Fruit fly (Drosophila melanogaster) whole organism, embryonic: Measurements from ENCODE around the gene MED18.

Experiments
- Antp ChIP-seq: fragments of 200-800 bp; sonication (Bioruptor generic); optimal IDR thresholded peaks from 3 replicates; lab custom pipeline; 2016; ENCODE audit warnings: missing biosample characterization, missing genetic modification characterization
- Bteb2 ChIP-seq: fragments of 200-800 bp; sonication (Bioruptor generic); optimal IDR thresholded peaks from 2 replicates; lab custom pipeline; 2016; ENCODE audit warnings: missing biosample characterization, missing genetic modification characterization
- CG10274 ChIP-seq: fragments of 200-800 bp; sonication (Bioruptor generic); optimal IDR thresholded peaks from 3 replicates; lab custom pipeline; 2017; ENCODE audit warnings: missing biosample characterization, mild to moderate bottlenecking, missing genetic modification characterization
- CG12391 ChIP-seq: fragments of 200-800 bp; sonication (Bioruptor generic); optimal IDR thresholded peaks from 3 replicates; lab custom pipeline; 2018; ENCODE audit warnings: missing biosample characterization, mild to moderate bottlenecking, missing genetic modification characterization, moderate library complexity
- CG13287 ChIP-seq: fragments of 200-800 bp; sonication (Bioruptor generic); IDR thresholded peaks from 2 replicates; pipeline ENCODE4 v1.3.6; 2022; ENCODE audit warnings: missing biosample characterization, missing genetic modification characterization; ENCODE audit not compliant: partially characterized antibody
- CG13296 ChIP-seq: fragments of 200-800 bp; sonication (Bioruptor generic); optimal IDR thresholded peaks from 3 replicates; lab custom pipeline; 2018; ENCODE audit warnings: missing biosample characterization, mild to moderate bottlenecking, missing genetic modification characterization
- CG15011 ChIP-seq: fragments of 200-800 bp; sonication (Bioruptor generic); optimal IDR thresholded peaks from 3 replicates; lab custom pipeline; 2018; ENCODE audit warnings: missing biosample characterization, mild to moderate bottlenecking, missing genetic modification characterization
- CG17186 ChIP-seq: fragments of 200-800 bp; sonication (Bioruptor generic); optimal IDR thresholded peaks from 3 replicates; lab custom pipeline; 2017; ENCODE audit warnings: missing biosample characterization, missing genetic modification reagents, missing genetic modification characterization
- CG17361 ChIP-seq: fragments of 200-800 bp; sonication (Bioruptor generic); IDR thresholded peaks from 3 replicates; pipeline ENCODE4 v1.3.6; 2022; ENCODE audit warnings: missing biosample characterization, missing genetic modification characterization
- CG17568 ChIP-seq: fragments of 200-800 bp; sonication (Bioruptor generic); optimal IDR thresholded peaks from 2 replicates; lab custom pipeline; 2018; ENCODE audit warnings: missing biosample characterization, mild to moderate bottlenecking, missing genetic modification characterization, moderate library complexity
- CG17612 ChIP-seq: fragments of 200-800 bp; sonication (Bioruptor generic); IDR thresholded peaks from 2 replicates; pipeline ENCODE4 v1.3.6; 2022; ENCODE audit warnings: missing biosample characterization, missing genetic modification characterization
- CG2120 ChIP-seq: fragments of 200-800 bp; sonication (Bioruptor generic); optimal IDR thresholded peaks from 3 replicates; lab custom pipeline; 2016; ENCODE audit warnings: missing biosample characterization, missing genetic modification characterization
- CG2678 ChIP-seq: fragments of 200-800 bp; sonication (Bioruptor generic); optimal IDR thresholded peaks from 3 replicates; lab custom pipeline; 2019; ENCODE audit warnings: missing biosample characterization, mild to moderate bottlenecking, missing genetic modification characterization, moderate library complexity
- CG2875 ChIP-seq: fragments of 200-800 bp; sonication (Bioruptor generic); optimal IDR thresholded peaks from 2 replicates; lab custom pipeline; 2017; ENCODE audit warnings: missing biosample characterization, mild to moderate bottlenecking, missing genetic modification characterization, missing genetic modification reagents
- CG2889 ChIP-seq: fragments of 200-800 bp; sonication (Bioruptor generic); IDR thresholded peaks from 3 replicates; pipeline ENCODE4 v1.3.6; 2022; ENCODE audit warnings: missing biosample characterization, missing genetic modification characterization
- CG33557 ChIP-seq: fragments of 200-800 bp; sonication (Bioruptor generic); optimal IDR thresholded peaks from 2 replicates; lab custom pipeline; 2019; ENCODE audit warnings: missing biosample characterization, mild to moderate bottlenecking, missing genetic modification characterization, moderate library complexity
- CG4617 ChIP-seq: fragments of 200-800 bp; sonication (Bioruptor generic); optimal IDR thresholded peaks from 3 replicates; lab custom pipeline; 2016; ENCODE audit warnings: missing biosample characterization, missing genetic modification characterization, borderline replicate concordance
- CG5953 ChIP-seq: fragments of 200-800 bp; sonication (Bioruptor generic); IDR thresholded peaks from 2 replicates; pipeline ENCODE4 v1.3.6; 2022; ENCODE audit warnings: missing biosample characterization, missing genetic modification characterization
- CG6254 ChIP-seq: fragments of 200-800 bp; sonication (Bioruptor generic); optimal IDR thresholded peaks from 3 replicates; lab custom pipeline; 2017; ENCODE audit warnings: mild to moderate bottlenecking, missing biosample characterization, missing genetic modification reagents, missing genetic modification characterization
- CG6689 ChIP-seq: fragments of 200-800 bp; sonication (Bioruptor generic); IDR thresholded peaks from 2 replicates; pipeline ENCODE4 v1.3.6; 2022; ENCODE audit warnings: missing biosample characterization, missing genetic modification characterization
- CG7839 ChIP-seq: fragments of 200-800 bp; sonication (Bioruptor generic); optimal IDR thresholded peaks from 3 replicates; lab custom pipeline; 2018; ENCODE audit warnings: missing biosample characterization, mild to moderate bottlenecking, missing genetic modification characterization, moderate library complexity
- CG8290 ChIP-seq, 3 experiments: fragments of 200-800 bp; sonication (Bioruptor generic); optimal IDR thresholded peaks; 2 replicates each; lab custom pipeline; 2016 to 2019; ENCODE audit warnings: missing biosample characterization in 3 of 3, missing genetic modification characterization in 3 of 3, mild to moderate bottlenecking in 2 of 3, moderate library complexity in 1 of 3
- CG9609 ChIP-seq: fragments of 200-800 bp; sonication (Bioruptor generic); optimal IDR thresholded peaks from 3 replicates; lab custom pipeline; 2016; ENCODE audit warnings: missing biosample characterization, missing genetic modification characterization
- Hand ChIP-seq: fragments of 200-800 bp; sonication (Bioruptor generic); optimal IDR thresholded peaks from 2 replicates; lab custom pipeline; 2017; ENCODE audit warnings: mild to moderate bottlenecking, missing biosample characterization, missing genetic modification reagents, missing genetic modification characterization
- Hmx ChIP-seq: fragments of 200-800 bp; sonication (Bioruptor generic); optimal IDR thresholded peaks from 2 replicates; lab custom pipeline; 2016; ENCODE audit warnings: missing biosample characterization, missing genetic modification characterization
- Hr51 ChIP-seq, 2 experiments: fragments of 200-800 bp; sonication (Bioruptor generic); optimal IDR thresholded peaks; 2 replicates in 1 of 2; 3 replicates in 1 of 2; lab custom pipeline; 2016 to 2018; ENCODE audit warnings: missing biosample characterization in 2 of 2, missing genetic modification characterization in 2 of 2, mild to moderate bottlenecking in 1 of 2, moderate library complexity in 1 of 2
- Nf-YC ChIP-seq: fragments of 200-800 bp; optimal IDR thresholded peaks from 3 replicates; lab custom pipeline; 2019; ENCODE audit warnings: missing biosample characterization, mild to moderate bottlenecking, missing genetic modification characterization, moderate library complexity
- Ptx1 ChIP-seq: fragments of 200-800 bp; sonication (Bioruptor generic); IDR thresholded peaks from 2 replicates; pipeline ENCODE4 v1.3.6; 2022; ENCODE audit warnings: missing biosample characterization, missing genetic modification characterization
- Ravus ChIP-seq: fragments of 200-800 bp; sonication (Bioruptor generic); IDR thresholded peaks from 2 replicates; pipeline ENCODE4 v1.3.6; 2022; ENCODE audit warnings: missing biosample characterization, missing genetic modification characterization
- Vsx1 ChIP-seq: fragments of 200-800 bp; sonication (Bioruptor generic); optimal IDR thresholded peaks from 2 replicates; lab custom pipeline; 2017; ENCODE audit warnings: missing biosample characterization, mild to moderate bottlenecking, missing genetic modification characterization, missing genetic modification reagents
- bsh ChIP-seq, 2 experiments: fragments of 200-800 bp; sonication (Bioruptor generic); optimal IDR thresholded peaks; 2 replicates each; lab custom pipeline; 2017 to 2018; ENCODE audit warnings: mild to moderate bottlenecking in 2 of 2, missing biosample characterization in 2 of 2, missing genetic modification characterization in 2 of 2, moderate library complexity in 1 of 2
- chm ChIP-seq: fragments of 200-800 bp; sonication (Bioruptor generic); IDR thresholded peaks from 2 replicates; pipeline ENCODE4 v1.3.6; 2022; ENCODE audit warnings: missing biosample characterization, missing genetic modification characterization
- chn ChIP-seq: fragments of 200-800 bp; sonication (Bioruptor generic); optimal IDR thresholded peaks from 2 replicates; lab custom pipeline; 2016; ENCODE audit warnings: missing biosample characterization, missing genetic modification characterization
- crc ChIP-seq: fragments of 200-800 bp; sonication (Bioruptor generic); optimal IDR thresholded peaks from 2 replicates; lab custom pipeline; 2016; ENCODE audit warnings: missing biosample characterization, missing genetic modification characterization
- dpn ChIP-seq, 2 experiments: fragments of 200-800 bp; sonication (Bioruptor generic); optimal IDR thresholded peaks; 3 replicates each; lab custom pipeline; 2016; ENCODE audit warnings: missing biosample characterization in 2 of 2, missing genetic modification characterization in 2 of 2
- emc ChIP-seq: fragments of 200-800 bp; sonication (Bioruptor generic); optimal IDR thresholded peaks from 2 replicates; lab custom pipeline; 2016; ENCODE audit warnings: missing biosample characterization, missing genetic modification characterization
- fd3F ChIP-seq: fragments of 200-800 bp; sonication (Bioruptor generic); optimal IDR thresholded peaks from 2 replicates; lab custom pipeline; 2018; ENCODE audit warnings: missing biosample characterization, mild to moderate bottlenecking, missing genetic modification characterization, moderate library complexity
- grau ChIP-seq: fragments of 200-800 bp; optimal IDR thresholded peaks from 3 replicates; lab custom pipeline; 2019; ENCODE audit warnings: missing biosample characterization, mild to moderate bottlenecking, missing genetic modification characterization, moderate library complexity
- hth ChIP-seq: fragments of >200 bp; optimal IDR thresholded peaks from 2 replicates; lab custom pipeline; 2017; ENCODE audit warnings: inconsistent platforms
- insv ChIP-seq, 2 experiments: fragments of 200-800 bp; sonication (Bioruptor generic); optimal IDR thresholded peaks; 3 replicates each; lab custom pipeline; 2016 to 2018; ENCODE audit warnings: missing biosample characterization in 2 of 2, missing genetic modification characterization in 2 of 2
- pan ChIP-seq, 4 experiments: fragments of >200 bp in 3 of 4; fragments of 200-800 bp in 1 of 4; sonication (Bioruptor generic) in 1 of 4; optimal IDR thresholded peaks in 3 of 4; IDR thresholded peaks in 1 of 4; 2 replicates each; pipeline versions ENCODE4 v1.3.6 to Lab custom; 2017 to 2022; ENCODE audit warnings: missing biosample characterization in 2 of 4, missing genetic modification characterization in 2 of 4, mixed read lengths in 1 of 4
- peb ChIP-seq: fragments of 200-800 bp; sonication (Bioruptor generic); IDR thresholded peaks from 2 replicates; pipeline ENCODE4 v1.3.6; 2022; ENCODE audit warnings: missing biosample characterization, missing genetic modification characterization
- row ChIP-seq: fragments of 200-800 bp; sonication (Bioruptor generic); IDR thresholded peaks from 3 replicates; pipeline ENCODE4 v1.3.6; 2022; ENCODE audit warnings: missing biosample characterization, missing genetic modification characterization
- sc ChIP-seq, 3 experiments: fragments of >200 bp in 2 of 3; fragments of 200-800 bp in 1 of 3; sonication (Bioruptor generic) in 1 of 3; optimal IDR thresholded peaks; 2 replicates in 2 of 3; 3 replicates in 1 of 3; lab custom pipeline; 2017; ENCODE audit warnings: mild to moderate bottlenecking in 1 of 3, missing biosample characterization in 1 of 3, missing genetic modification characterization in 1 of 3, missing genetic modification reagents in 1 of 3
- so ChIP-seq: fragments of 200-800 bp; sonication (Bioruptor generic); IDR thresholded peaks from 3 replicates; pipeline ENCODE4 v1.3.6; 2022; ENCODE audit warnings: missing biosample characterization, missing genetic modification characterization
- stc ChIP-seq: fragments of 200-800 bp; sonication (Bioruptor generic); IDR thresholded peaks from 2 replicates; pipeline ENCODE4 v1.3.6; 2022; ENCODE audit warnings: missing biosample characterization, missing genetic modification characterization
- tap ChIP-seq: fragments of 200-800 bp; optimal IDR thresholded peaks from 3 replicates; lab custom pipeline; 2019; ENCODE audit warnings: missing biosample characterization, mild to moderate bottlenecking, missing genetic modification characterization, moderate library complexity
- usp ChIP-seq: fragments of >200 bp; optimal IDR thresholded peaks from 2 replicates; lab custom pipeline; 2017; ENCODE audit warnings: missing biosample characterization, missing genetic modification characterization
- zen2 ChIP-seq: fragments of 200-800 bp; sonication (Bioruptor generic); IDR thresholded peaks from 3 replicates; pipeline ENCODE4 v1.3.6; 2022; ENCODE audit warnings: missing biosample characterization, missing genetic modification characterization; ENCODE audit not compliant: partially characterized antibody

The MED18 gene

DNA sequence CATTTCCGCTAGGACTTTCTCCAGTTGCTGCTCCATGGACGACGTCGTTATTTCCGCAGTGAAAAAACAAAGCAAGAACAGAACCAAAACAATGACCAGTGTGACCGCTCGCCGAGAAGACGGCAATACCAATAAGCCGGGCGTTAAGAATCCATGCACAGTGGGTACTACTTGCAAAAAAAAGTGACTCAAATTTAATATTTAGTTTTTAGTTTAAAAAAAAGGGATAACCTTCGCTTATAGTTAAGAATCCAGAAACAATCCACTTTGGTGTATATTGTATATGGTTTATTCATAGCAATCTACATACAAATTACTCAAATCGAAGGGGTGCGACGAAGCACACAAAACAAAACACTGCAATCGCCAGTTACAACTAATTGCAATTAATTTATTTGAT is 6.8 kb upstream of the MED18 start, which contains the start of gene Lamtor5 (continued):
- TF ChIP-seq Ptx1 (GFP tag; lab: Robert Waterston, UW) (no peak), CG17186 (GFP tag; lab: Kevin White, UChicago) (no peak), emc (no peak), zen2 (no peak), Ravus (GFP tag; lab: Robert Waterston, UW) (no peak), hth (no peak), insv (GFP tag; optimal IDR thresholded peaks at IDR 0.05; lab: Kevin White, UChicago) (peak in 1 of 2 experiments; percentile 8), chn (no peak), Vsx1 (GFP tag; lab: Kevin White, UChicago) (no peak), CG12391 (tag; lab: Kevin White, UChicago) (peak; percentile 59), pan (optimal IDR thresholded peaks at IDR 0.05; lab: Kevin White, UChicago) (no peak), pan (GFP tag; optimal IDR thresholded peaks at IDR 0.05 in 1 of 2, IDR thresholded peaks at IDR 0.05 in 1 of 2) (peak in 1 of 2 experiments; percentile 34), tap (tag; lab: Kevin White, UChicago) (no peak), CG4617 (GFP tag; lab: Kevin White, UChicago) (peak; percentile 21), Hr51 (GFP tag; optimal IDR thresholded peaks at IDR 0.05; lab: Kevin White, UChicago) (peak in 1 of 2 experiments; percentile 39), Hmx (GFP tag; lab: Kevin White, UChicago) (no peak), grau (peak; percentile 55), fd3F (no peak), usp (GFP tag; lab: Kevin White, UChicago) (no peak), crc (GFP tag; lab: Kevin White, UChicago) (no peak), peb (GFP tag; lab: Robert Waterston, UW) (no peak), CG13296 (GFP tag; lab: Kevin White, UChicago) (peak; percentile 41), stc (GFP tag; lab: Robert Waterston, UW) (no peak; the same call in 1 of the 2 replicates), Bteb2 (no peak), Hand (GFP tag; lab: Kevin White, UChicago) (peak; percentile 22), CG7839 (tag; lab: Kevin White, UChicago) (peak; percentile 56), so (peak; percentile 34; the same call in 1 of the 3 replicates), CG9609 (no peak), CG2889 (GFP tag; lab: Robert Waterston, UW) (no peak), row (GFP tag; lab: Robert Waterston, UW) (peak; percentile 84), CG17361 (GFP tag; lab: Robert Waterston, UW) (peak; percentile 43; the same call in 1 of the 3 replicates), CG2678 (peak; percentile 54), Nf-YC (tag; lab: Kevin White, UChicago) (peak; percentile 29), CG17612 (GFP tag; lab: Robert Waterston, UW) (no peak), CG2875 (GFP tag; lab: Kevin White, UChicago) (no peak), CG5953 (GFP tag; lab: Robert Waterston, UW) (peak; percentile 36; the same call in 1 of the 2 replicates), CG6689 (GFP tag; lab: Robert Waterston, UW) (no peak), CG13287 (GFP tag; lab: Robert Waterston, UW) (peak; percentile 44), sc (optimal IDR thresholded peaks at IDR 0.05; lab: Kevin White, UChicago) (no peak), sc (GFP tag; optimal IDR thresholded peaks at IDR 0.05; lab: Kevin White, UChicago) (no peak), dpn (GFP tag; optimal IDR thresholded peaks at IDR 0.05; lab: Kevin White, UChicago) (peak; percentile 38 to 44), CG2120 (GFP tag; lab: Kevin White, UChicago) (peak; percentile 71), CG10274 (no peak), CG8290 (GFP tag; optimal IDR thresholded peaks at IDR 0.05; lab: Kevin White, UChicago) (no peak), CG8290 (tag; optimal IDR thresholded peaks at IDR 0.05; lab: Kevin White, UChicago) (peak in 1 of 2 experiments; percentile 54), CG15011 (no peak), CG17568 (no peak), Antp (GFP tag; lab: Kevin White, UChicago) (no peak), bsh (GFP tag; optimal IDR thresholded peaks at IDR 0.05; lab: Kevin White, UChicago) (peak in 1 of 2 experiments; percentile 35), chm (GFP tag; lab: Robert Waterston, UW) (no peak), CG6254 (GFP tag; lab: Kevin White, UChicago) (no peak), CG33557 (GFP tag; lab: Kevin White, UChicago) (no peak)
